Worm (Caenorhabditis elegans): ENCODE results near the gene W06A7.2.
A peak's percentile ranks its signal among the peaks of the same experiment; 100 is the strongest.

W06A7.2 gene

ce11 chrV:14841660-14842059 lies 20.0 kb downstream of the W06A7.2 start:
- TF ChIP-seq nhr-28 (tag; optimal IDR thresholded peaks at IDR 0.05): no peak
- TF ChIP-seq zag-1 (tag; optimal IDR thresholded peaks at IDR 0.05): no peak
- no peak for TF ChIP-seq tlp-1 (tag; optimal IDR thresholded peaks at IDR 0.05)
- no peak for TF ChIP-seq fkh-4 (tag; optimal IDR thresholded peaks at IDR 0.05; ENCODE audit: borderline replicate concordance)
- TF ChIP-seq hpl-2 (GFP tag; optimal IDR thresholded peaks at IDR 0.05): no peak
- no peak for TF ChIP-seq elt-3 (tag; optimal IDR thresholded peaks at IDR 0.05)
- no peak for TF ChIP-seq pax-3 (tag; optimal IDR thresholded peaks at IDR 0.05)
- TF ChIP-seq lin-35 (GFP tag; optimal IDR thresholded peaks at IDR 0.05): no peak
- no peak for TF ChIP-seq F16B12.6 (tag; optimal IDR thresholded peaks at IDR 0.05)
- no peak for TF ChIP-seq jun-1 (tag; optimal IDR thresholded peaks at IDR 0.05)
- TF ChIP-seq lin-13 (GFP tag; optimal IDR thresholded peaks at IDR 0.05): no peak
- TF ChIP-seq zip-4 (GFP tag; optimal IDR thresholded peaks at IDR 0.05): no peak
- no peak for TF ChIP-seq tbx-2 (tag; optimal IDR thresholded peaks at IDR 0.05)
- no peak for TF ChIP-seq ets-5 (GFP tag; IDR thresholded peaks at IDR 0.05)
- TF ChIP-seq ces-1 (GFP tag; optimal IDR thresholded peaks at IDR 0.05): no peak
- no peak for TF ChIP-seq lir-3 (tag; optimal IDR thresholded peaks at IDR 0.05; ENCODE audit: poor library complexity)
- TF ChIP-seq fkh-8 (tag; optimal IDR thresholded peaks at IDR 0.05): no peak
- TF ChIP-seq lsy-2 (tag; optimal IDR thresholded peaks at IDR 0.05): no peak
- no peak for TF ChIP-seq nhr-20 (tag; optimal IDR thresholded peaks at IDR 0.05)

ce11 chrV:14847291-14847915 lies 25.8 kb downstream of the W06A7.2 start, which contains the start of gene ret-1:
Gene ret-1, minus strand, starts transcription at chrV:14847413.
- peak; percentile 29 for TF ChIP-seq swsn-7 (tag; optimal IDR thresholded peaks at IDR 0.05)
- TF ChIP-seq tbx-2 (tag; optimal IDR thresholded peaks at IDR 0.05): peak; percentile 31
- peak; percentile 93 for TF ChIP-seq rnt-1 (tag; optimal IDR thresholded peaks at IDR 0.05)
- peak; percentile 21 for TF ChIP-seq nhr-47 (tag; optimal IDR thresholded peaks at IDR 0.05)
- TF ChIP-seq mdl-1 (tag; optimal IDR thresholded peaks at IDR 0.05): peak in 1 of 2 experiments; percentile 59
- no peak for TF ChIP-seq ztf-11 (tag; optimal IDR thresholded peaks at IDR 0.05)
- TF ChIP-seq snu-23 (GFP tag; optimal IDR thresholded peaks at IDR 0.05): peak; percentile 72
- TF ChIP-seq lsy-2 (tag; optimal IDR thresholded peaks at IDR 0.05): peak; percentile 52 to 56
- peak; percentile 9 for TF ChIP-seq C16A3.4 (tag; optimal IDR thresholded peaks at IDR 0.05)
- no peak for TF ChIP-seq snpc-4 (tag; optimal IDR thresholded peaks at IDR 0.05)
- peak; percentile 80 for TF ChIP-seq nhr-19 (GFP tag; conservative IDR thresholded peaks at IDR 0.05)
- no peak for TF ChIP-seq sup-37 (GFP tag; optimal IDR thresholded peaks at IDR 0.05)
- peak; percentile 58 for TF ChIP-seq nhr-20 (tag; optimal IDR thresholded peaks at IDR 0.05)
- TF ChIP-seq dpl-1 (GFP tag; optimal IDR thresholded peaks at IDR 0.05): peak in 1 of 3 experiments; percentile 10
- TF ChIP-seq ets-5 (GFP tag; IDR thresholded peaks at IDR 0.05): no peak
- peak; percentile 31 for TF ChIP-seq xbp-1 (tag; optimal IDR thresholded peaks at IDR 0.05)
- no peak for TF ChIP-seq nhr-28 (tag; optimal IDR thresholded peaks at IDR 0.05)
- peak; percentile 13 for TF ChIP-seq unc-130 (tag; optimal IDR thresholded peaks at IDR 0.05)
- TF ChIP-seq lin-13 (GFP tag; optimal IDR thresholded peaks at IDR 0.05): peak; percentile 43
- peak; percentile 18 for TF ChIP-seq pag-3 (tag; optimal IDR thresholded peaks at IDR 0.05; ENCODE audit: borderline replicate concordance, insufficient read depth)
- no peak for TF ChIP-seq unc-62 (GFP tag; optimal IDR thresholded peaks at IDR 0.05)
- TF ChIP-seq efl-1 (optimal IDR thresholded peaks at IDR 0.05): peak; percentile 16 to 45
- TF ChIP-seq efl-1 (GFP tag; optimal IDR thresholded peaks at IDR 0.05 in 1 of 2): peak in 1 of 2 experiments; percentile 88
- TF ChIP-seq unc-86 (tag; optimal IDR thresholded peaks at IDR 0.05): no peak
- no peak for TF ChIP-seq Y116A8C.19 (tag; optimal IDR thresholded peaks at IDR 0.05; ENCODE audit: borderline replicate concordance)
- TF ChIP-seq isw-1 (GFP tag; IDR thresholded peaks at IDR 0.05): no peak
- TF ChIP-seq lin-39 (tag; optimal IDR thresholded peaks at IDR 0.05): peak; percentile 11
- no peak for TF ChIP-seq ceh-63 (GFP tag; optimal IDR thresholded peaks at IDR 0.05)
- TF ChIP-seq nhr-71 (tag; optimal IDR thresholded peaks at IDR 0.05): peak; percentile 87
- no peak for TF ChIP-seq hpl-2 (GFP tag; optimal IDR thresholded peaks at IDR 0.05)
- peak; percentile 81 for TF ChIP-seq lin-14 (GFP tag; optimal IDR thresholded peaks at IDR 0.05)
- TF ChIP-seq mep-1 (tag; optimal IDR thresholded peaks at IDR 0.05): peak; percentile 44
- no peak for TF ChIP-seq unc-30 (tag; optimal IDR thresholded peaks at IDR 0.05)
